Worm (Caenorhabditis elegans) whole organism, L1 larva: ENCODE data around the gene rpap-2.
A peak's percentile ranks its signal among the peaks of the same experiment; 100 is the strongest.
"Not testable (repeated sequence)": the region's sequence is repeated elsewhere in the genome, so short reads cannot be mapped to it uniquely, and the experiment has no call there.

Experiments used
- C16A3.4 ChIP-seq: fragments of 150-350 bp; optimal IDR thresholded peaks from 2 replicates; lab custom pipeline; 2014; ENCODE audit warnings: missing biosample characterization, missing genetic modification characterization
- C34B4.2 ChIP-seq: sonication (generic microtip); optimal IDR thresholded peaks from 2 replicates; lab custom pipeline; 2017; ENCODE audit warnings: mild to moderate bottlenecking, missing genetic modification characterization, missing compliant biosample characterization
- aha-1 ChIP-seq: fragments of 150-350 bp; optimal IDR thresholded peaks from 2 replicates; lab custom pipeline; 2014; ENCODE audit warnings: missing biosample characterization, missing genetic modification characterization
- aly-2 ChIP-seq: fragments of 150-350 bp; optimal IDR thresholded peaks from 2 replicates; lab custom pipeline; 2014; ENCODE audit warnings: missing biosample characterization, missing genetic modification characterization
- blmp-1 ChIP-seq: fragments of 150-350 bp; optimal IDR thresholded peaks from 2 replicates; lab custom pipeline; 2014; ENCODE audit warnings: missing biosample characterization, missing genetic modification characterization
- ceh-8 ChIP-seq: fragments of 200-800 bp; sonication (Bioruptor generic); optimal IDR thresholded peaks from 2 replicates; lab custom pipeline; 2018; ENCODE audit warnings: mild to moderate bottlenecking, missing genetic modification characterization, moderate library complexity, missing compliant biosample characterization
- ceh-88 ChIP-seq: fragments of 200-800 bp; sonication (Bioruptor generic); IDR thresholded peaks from 2 replicates; pipeline ENCODE4 v1.3.6; 2022; ENCODE audit warnings: missing genetic modification characterization, missing compliant biosample characterization
- ceh-90 ChIP-seq: sonication (generic microtip); optimal IDR thresholded peaks from 2 replicates; lab custom pipeline; 2016; ENCODE audit warnings: missing genetic modification characterization, missing compliant biosample characterization
- dsc-1 ChIP-seq: sonication (generic microtip); optimal IDR thresholded peaks from 2 replicates; lab custom pipeline; 2016; ENCODE audit warnings: mild to moderate bottlenecking, missing genetic modification characterization, missing compliant biosample characterization
- efl-1 ChIP-seq, 4 experiments: fragments of 150-350 bp; optimal IDR thresholded peaks in 3 of 4; peaks in 1 of 4; 1 replicate in 1 of 4; 2 replicates in 3 of 4; lab custom pipeline; 2014; ENCODE audit warnings: missing biosample characterization in 2 of 4, missing genetic modification characterization in 2 of 4, missing genetic modification reagents in 2 of 4
- egl-13 ChIP-seq: sonication (generic microtip); optimal IDR thresholded peaks from 2 replicates; lab custom pipeline; 2016; ENCODE audit warnings: missing genotype, missing genetic modification reagents, missing genetic modification characterization, missing compliant biosample characterization
- egl-27 ChIP-seq, 2 experiments: fragments of 150-350 bp in 1 of 2; sonication (generic microtip); optimal IDR thresholded peaks; 3 replicates each; lab custom pipeline; 2017 to 2018; ENCODE audit warnings: missing biosample characterization in 2 of 2, missing genetic modification characterization in 2 of 2, missing genetic modification reagents in 2 of 2
- elt-2 ChIP-seq: sonication (generic microtip); optimal IDR thresholded peaks from 2 replicates; lab custom pipeline; 2016; ENCODE audit warnings: missing genetic modification characterization, mild to moderate bottlenecking, inconsistent platforms, missing compliant biosample characterization, missing genetic modification reagents
- ets-5 ChIP-seq: fragments of 200-800 bp; sonication (Bioruptor generic); IDR thresholded peaks from 2 replicates; pipeline ENCODE4 v1.3.6; 2022; ENCODE audit warnings: missing genetic modification characterization, missing compliant biosample characterization
- fkh-10 ChIP-seq: sonication (generic microtip); optimal IDR thresholded peaks from 2 replicates; lab custom pipeline; 2017; ENCODE audit warnings: missing biosample characterization, missing genetic modification reagents, missing genetic modification characterization
- fkh-4 ChIP-seq: sonication (generic microtip); optimal IDR thresholded peaks from 2 replicates; lab custom pipeline; 2016; ENCODE audit warnings: missing compliant biosample characterization, missing genetic modification characterization, borderline replicate concordance
- fos-1 ChIP-seq: fragments of 150-350 bp; optimal IDR thresholded peaks from 2 replicates; lab custom pipeline; 2014; ENCODE audit warnings: missing biosample characterization, missing genetic modification characterization
- hpl-2 ChIP-seq: fragments of 150-350 bp; optimal IDR thresholded peaks from 2 replicates; lab custom pipeline; 2014; ENCODE audit warnings: missing biosample characterization, missing genetic modification reagents, missing genetic modification characterization
- irx-1 ChIP-seq: sonication (generic microtip); optimal IDR thresholded peaks from 2 replicates; lab custom pipeline; 2016; ENCODE audit warnings: missing genetic modification characterization, missing compliant biosample characterization
- lin-14 ChIP-seq: fragments of 200-800 bp; sonication (Bioruptor generic); optimal IDR thresholded peaks from 2 replicates; lab custom pipeline; 2018; ENCODE audit warnings: mild to moderate bottlenecking, missing genetic modification characterization, moderate library complexity, missing compliant biosample characterization
- lsy-2 ChIP-seq, 2 experiments: fragments of 150-350 bp; optimal IDR thresholded peaks; 2 replicates each; lab custom pipeline; 2014; ENCODE audit warnings: missing biosample characterization in 2 of 2, missing genetic modification characterization in 2 of 2
- mab-9 ChIP-seq: fragments of 200-800 bp; sonication (Bioruptor generic); IDR thresholded peaks from 2 replicates; pipeline ENCODE4 v1.3.6; 2022; ENCODE audit warnings: missing genetic modification reagents, missing genetic modification characterization, missing compliant biosample characterization
- mdl-1 ChIP-seq, 2 experiments: fragments of 150-350 bp; optimal IDR thresholded peaks; 2 replicates each; lab custom pipeline; 2014 to 2017; ENCODE audit warnings: missing biosample characterization in 2 of 2, missing genetic modification characterization in 2 of 2, inconsistent platforms in 1 of 2
- nhr-12 ChIP-seq: sonication (generic microtip); optimal IDR thresholded peaks from 2 replicates; lab custom pipeline; 2017; ENCODE audit warnings: missing biosample characterization, missing genetic modification characterization
- nhr-19 ChIP-seq: fragments of 200-800 bp; sonication (Bioruptor generic); conservative IDR thresholded peaks from 2 replicates; pipeline ENCODE4 v1.3.6; 2022; ENCODE audit warnings: missing genetic modification characterization, missing compliant biosample characterization
- nhr-237 ChIP-seq: fragments of 150-350 bp; optimal IDR thresholded peaks from 2 replicates; lab custom pipeline; 2014; ENCODE audit warnings: missing biosample characterization, missing genetic modification characterization
- nhr-71 ChIP-seq: sonication (generic microtip); optimal IDR thresholded peaks from 2 replicates; lab custom pipeline; 2016; ENCODE audit warnings: mild to moderate bottlenecking, missing genetic modification characterization, moderate library complexity, missing compliant biosample characterization
- nhr-76 ChIP-seq: sonication (generic microtip); optimal IDR thresholded peaks from 2 replicates; lab custom pipeline; 2017; ENCODE audit warnings: missing biosample characterization, missing genetic modification characterization
- nhr-84 ChIP-seq: sonication (generic microtip); optimal IDR thresholded peaks from 2 replicates; lab custom pipeline; 2017; ENCODE audit warnings: missing biosample characterization, missing genetic modification characterization
- nhr-85 ChIP-seq: sonication (generic microtip); peaks from one replicate; lab custom pipeline; 2016; ENCODE audit warnings: missing genetic modification characterization, inconsistent platforms, missing compliant biosample characterization
- pqm-1 ChIP-seq: sonication (generic microtip); optimal IDR thresholded peaks from 3 replicates; lab custom pipeline; 2017; ENCODE audit warnings: missing biosample characterization, missing genetic modification characterization
- rnt-1 ChIP-seq: sonication (generic microtip); optimal IDR thresholded peaks from 2 replicates; lab custom pipeline; 2016; ENCODE audit warnings: mild to moderate bottlenecking, missing genetic modification characterization, moderate library complexity, missing compliant biosample characterization
- skn-1 ChIP-seq: fragments of 150-350 bp; optimal IDR thresholded peaks from 2 replicates; lab custom pipeline; 2014; ENCODE audit warnings: missing biosample characterization, missing genetic modification characterization
- sptf-1 ChIP-seq: fragments of 150-350 bp; optimal IDR thresholded peaks from 2 replicates; lab custom pipeline; 2014; ENCODE audit warnings: missing biosample characterization, missing genetic modification characterization
- sup-37 ChIP-seq: fragments of 200-800 bp; sonication (Bioruptor generic); optimal IDR thresholded peaks from 2 replicates; lab custom pipeline; 2018; ENCODE audit warnings: mild to moderate bottlenecking, missing genetic modification characterization, missing compliant biosample characterization
- swsn-7 ChIP-seq: sonication (generic microtip); optimal IDR thresholded peaks from 2 replicates; lab custom pipeline; 2016; ENCODE audit warnings: missing genetic modification characterization, missing compliant biosample characterization
- tbx-2 ChIP-seq: sonication (generic microtip); optimal IDR thresholded peaks from 2 replicates; lab custom pipeline; 2016; ENCODE audit warnings: missing genetic modification characterization, missing compliant biosample characterization
- tlp-1 ChIP-seq: fragments of 150-350 bp; optimal IDR thresholded peaks from 2 replicates; lab custom pipeline; 2014; ENCODE audit warnings: missing biosample characterization, missing genetic modification characterization
- unc-30 ChIP-seq: sonication (generic microtip); optimal IDR thresholded peaks from 2 replicates; lab custom pipeline; 2017; ENCODE audit warnings: missing biosample characterization, missing genetic modification characterization
- xbp-1 ChIP-seq: sonication (generic microtip); optimal IDR thresholded peaks from 2 replicates; lab custom pipeline; 2016; ENCODE audit warnings: missing genetic modification characterization, missing compliant biosample characterization
- ztf-4 ChIP-seq: fragments of 150-350 bp; optimal IDR thresholded peaks from 2 replicates; lab custom pipeline; 2014; ENCODE audit warnings: missing biosample characterization, missing genetic modification characterization

The rpap-2 gene

DNA sequence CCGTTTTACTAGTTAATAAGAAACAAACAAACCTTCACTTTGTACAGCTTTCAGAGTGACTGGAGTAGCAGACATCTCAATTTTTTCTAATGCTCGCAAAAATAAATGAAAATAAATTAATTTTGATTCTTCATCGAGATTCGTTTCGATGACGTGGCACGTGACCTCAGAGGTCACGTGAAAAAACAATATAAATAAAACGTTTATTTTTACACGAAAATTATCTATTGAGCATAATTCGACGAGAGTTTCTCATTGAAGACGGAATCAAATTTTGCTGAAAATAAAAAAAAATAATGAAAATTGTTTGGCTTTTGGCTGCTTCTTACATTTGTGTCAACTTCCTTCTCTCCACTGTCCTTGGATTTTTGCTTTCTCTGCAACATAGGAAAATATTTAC is 34.1 kb downstream of the rpap-2 start, which contains the start of gene rpn-6.2:
Gene rpn-6.2, minus strand, starts transcription at position 101 of the 400 bp plus-strand sequence.
- TF ChIP-seq pqm-1 (tag; lab: Kevin White, UChicago), result no peak
- no peak for TF ChIP-seq efl-1 (optimal IDR thresholded peaks at IDR 0.05; lab: Kevin White, UChicago)
- TF ChIP-seq efl-1 (GFP tag; optimal IDR thresholded peaks at IDR 0.05 in 1 of 2; lab: Kevin White, UChicago), result peak in 1 of 2 experiments; percentile 39
- no peak for TF ChIP-seq nhr-71
- peak; percentile 48 for TF ChIP-seq nhr-85 (tag; lab: Kevin White, UChicago)
- TF ChIP-seq, all 84 proteins: peak for 2

DNA sequence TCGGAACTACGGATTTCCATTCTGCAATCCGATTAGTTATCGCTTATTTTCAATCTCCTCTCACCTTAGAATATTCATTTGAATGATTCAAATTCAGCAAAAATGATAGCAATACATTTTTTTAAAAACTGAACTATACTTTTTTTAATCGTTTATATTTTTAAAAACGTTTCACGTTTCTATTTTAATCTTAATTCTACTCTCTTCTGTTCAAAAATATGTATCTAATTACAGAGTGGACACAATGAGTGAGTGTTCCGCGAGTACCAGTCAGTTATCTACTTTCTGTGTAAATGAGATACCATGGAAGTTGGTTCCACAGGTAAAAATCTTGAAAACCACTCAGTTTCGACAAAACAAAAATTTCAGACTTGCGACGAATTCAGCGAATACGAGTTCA is 34.8 kb downstream of the rpap-2 start, which contains the start of the genes F59B2.15 and zif-1:
Gene F59B2.15, minus strand, starts transcription at position 101 of the 400 bp plus-strand sequence.
Gene zif-1, plus strand, starts transcription at position 235 of the 400 bp plus-strand sequence.
- TF ChIP-seq efl-1 (optimal IDR thresholded peaks at IDR 0.05; lab: Kevin White, UChicago), result no peak
- TF ChIP-seq efl-1 (GFP tag; optimal IDR thresholded peaks at IDR 0.05 in 1 of 2; lab: Kevin White, UChicago), result no peak
- TF ChIP-seq nhr-12 (tag; lab: Kevin White, UChicago), result no peak
- TF ChIP-seq hpl-2 (GFP tag; lab: Kevin White, UChicago), result no peak
- TF ChIP-seq nhr-85 (tag; lab: Kevin White, UChicago), result no peak
- no peak for TF ChIP-seq fos-1
- no peak for TF ChIP-seq ceh-90 (tag; lab: Kevin White, UChicago)
- no peak for TF ChIP-seq aly-2 (tag; lab: Kevin White, UChicago)
- TF ChIP-seq C16A3.4, result no peak
- no peak for TF ChIP-seq swsn-7
- no peak for TF ChIP-seq fkh-4 (tag; lab: Kevin White, UChicago)
- no peak for TF ChIP-seq nhr-19
- TF ChIP-seq mab-9 (GFP tag; lab: Robert Waterston, UW), result no peak
- TF ChIP-seq ceh-8, result no peak

DNA sequence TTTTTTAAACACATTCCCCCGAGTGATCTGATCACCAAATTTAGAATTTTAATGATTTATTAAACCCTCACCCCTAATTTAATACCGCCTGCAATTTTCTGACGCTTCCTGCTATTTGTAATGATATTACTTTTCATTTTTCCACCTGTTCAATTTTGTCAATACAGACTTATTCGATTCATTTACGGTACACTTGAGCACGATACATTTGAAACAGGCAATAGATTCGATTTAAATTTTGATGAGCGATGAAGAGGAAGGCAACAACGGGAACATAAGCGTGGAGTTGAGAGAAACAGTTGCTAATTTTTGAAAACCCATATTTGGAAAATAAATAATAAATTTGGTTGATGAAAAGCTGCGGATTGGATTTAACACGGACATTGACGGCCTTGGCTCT is 36.9 kb downstream of the rpap-2 start:
- TF ChIP-seq irx-1 (tag; lab: Kevin White, UChicago), result no peak
- no peak for TF ChIP-seq xbp-1 (tag; lab: Kevin White, UChicago)
- TF ChIP-seq hpl-2 (GFP tag; lab: Kevin White, UChicago), result no peak
- no peak for TF ChIP-seq skn-1 (tag; lab: Kevin White, UChicago)
- no peak for TF ChIP-seq blmp-1

DNA sequence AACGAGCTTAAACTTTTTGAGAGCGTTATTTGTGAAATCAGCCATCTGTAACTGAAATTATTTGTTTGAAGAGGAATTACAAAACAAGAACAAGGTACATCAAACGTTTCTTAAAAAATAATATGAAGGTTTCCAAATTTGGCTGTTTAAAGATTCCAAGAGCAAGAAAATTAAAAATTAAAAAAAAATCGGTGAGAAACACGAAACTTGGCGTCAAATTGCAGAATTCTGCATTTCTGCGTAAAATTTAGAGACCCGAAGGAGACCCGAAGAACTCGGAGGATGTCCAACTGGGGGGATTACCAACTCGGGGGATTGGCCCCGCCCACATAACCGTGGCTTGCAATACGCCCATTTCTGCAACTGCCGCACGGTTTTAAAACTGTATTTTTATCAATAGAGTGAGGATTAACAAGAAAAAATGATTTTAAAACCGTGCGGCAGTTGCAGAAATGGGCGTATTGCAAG is 38.2 kb downstream of the rpap-2 start, which contains the start of gene rab-6.1:
Gene rab-6.1, minus strand, starts transcription at position 51 of the 468 bp plus-strand sequence.
- TF ChIP-seq nhr-84; sup-37 (GFP tag; lab: Kevin White, UChicago); aha-1 (tag; lab: Kevin White, UChicago): not testable (repeated sequence)

DNA sequence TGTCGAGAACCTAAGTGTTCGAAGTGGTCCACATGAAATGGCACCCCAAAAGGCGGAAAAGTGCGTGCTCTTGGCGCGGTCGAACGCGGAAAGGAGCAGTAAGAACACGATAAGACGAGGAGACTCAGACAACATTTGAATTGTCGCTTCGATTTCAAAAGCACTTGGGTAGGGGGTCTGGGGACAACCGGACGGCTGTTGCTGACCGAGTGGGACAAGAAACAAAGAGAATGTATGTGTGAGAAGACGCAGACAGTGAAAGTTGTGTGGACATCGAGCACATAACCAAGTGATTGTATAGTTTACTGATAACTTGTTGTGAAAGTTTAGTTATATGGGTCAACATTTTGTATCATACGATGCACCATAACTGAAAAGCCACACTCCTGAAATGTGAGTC is 39.4 kb downstream of the rpap-2 start:
- TF ChIP-seq unc-30 (tag; lab: Kevin White, UChicago), result no peak
- peak; percentile 59 for TF ChIP-seq elt-2 (tag; lab: Kevin White, UChicago)
- peak; percentile 70 for TF ChIP-seq lin-14 (GFP tag; lab: Kevin White, UChicago)
- TF ChIP-seq rnt-1 (tag; lab: Kevin White, UChicago), result peak; percentile 30
- peak in 1 of 2 experiments; percentile 21 for TF ChIP-seq lsy-2 (tag; optimal IDR thresholded peaks at IDR 0.05; lab: Kevin White, UChicago)
- TF ChIP-seq dsc-1 (tag; lab: Kevin White, UChicago), result no peak
- peak; percentile 3 for TF ChIP-seq C16A3.4

DNA sequence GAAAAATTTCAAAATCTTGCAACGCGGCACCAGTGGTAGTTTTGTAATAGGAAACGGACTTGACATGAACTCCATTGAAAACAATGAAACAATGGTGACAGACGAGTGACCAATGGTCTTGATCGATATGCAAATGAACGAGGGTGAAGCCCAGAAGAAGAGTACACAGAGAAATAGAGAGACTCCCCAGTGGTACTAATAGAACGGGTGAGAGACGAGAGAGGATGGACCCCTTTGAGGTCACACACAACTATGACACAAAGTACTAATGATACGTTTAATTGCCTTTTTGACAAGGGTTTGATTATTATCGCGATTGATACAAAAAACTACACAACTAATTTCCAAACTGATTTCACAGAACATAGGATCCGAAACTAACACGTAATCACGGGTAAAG is 42.3 kb downstream of the rpap-2 start, which contains the start of gene F59B2.8:
Gene F59B2.8, minus strand, starts transcription at position 151 of the 400 bp plus-strand sequence.
- no peak for TF ChIP-seq C16A3.4
- no peak for TF ChIP-seq ceh-88 (GFP tag; lab: Robert Waterston, UW)
- TF ChIP-seq nhr-76, result no peak
- TF ChIP-seq, all 84 proteins: peak for 0

DNA sequence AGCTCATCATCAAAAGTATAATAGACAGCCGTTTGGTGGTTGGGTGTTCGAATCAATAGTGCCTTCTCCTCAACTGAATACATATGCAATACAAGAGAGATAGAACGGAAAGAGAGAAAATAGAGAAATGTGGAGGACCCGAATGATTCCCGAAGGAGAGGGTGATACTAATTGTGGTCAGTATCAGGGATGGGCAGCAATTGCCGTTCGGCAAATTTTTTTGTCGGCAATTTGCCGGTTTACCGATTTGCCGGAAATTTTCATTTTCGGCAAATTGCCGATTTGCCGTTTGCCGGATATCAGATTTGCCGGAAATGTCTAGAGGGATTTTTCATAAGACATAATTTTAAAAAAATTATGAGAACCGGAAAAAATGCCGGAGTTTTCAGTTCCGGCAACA is 44.5 kb downstream of the rpap-2 start, which contains the start of gene F59B2.9:
Gene F59B2.9, minus strand, starts transcription at position 101 of the 400 bp plus-strand sequence.
- TF ChIP-seq fkh-10 (GFP tag; lab: Kevin White, UChicago), result no peak
- no peak for TF ChIP-seq egl-13 (tag; lab: Kevin White, UChicago)
- no peak for TF ChIP-seq mdl-1 (tag; optimal IDR thresholded peaks at IDR 0.05; lab: Kevin White, UChicago)
- no peak for TF ChIP-seq egl-27 (tag; optimal IDR thresholded peaks at IDR 0.05; lab: Kevin White, UChicago)
- TF ChIP-seq ets-5, result no peak
- no peak for TF ChIP-seq sptf-1 (tag; lab: Kevin White, UChicago)
- TF ChIP-seq nhr-84, result no peak
- no peak for TF ChIP-seq ztf-4 (tag; lab: Kevin White, UChicago)
- no peak for TF ChIP-seq tbx-2 (tag; lab: Kevin White, UChicago)
- no peak for TF ChIP-seq C34B4.2 (tag; lab: Kevin White, UChicago)
- no peak for TF ChIP-seq C16A3.4
- no peak for TF ChIP-seq lsy-2 (tag; optimal IDR thresholded peaks at IDR 0.05; lab: Kevin White, UChicago)
- no peak for TF ChIP-seq nhr-237
- TF ChIP-seq tlp-1 (tag; lab: Kevin White, UChicago), result no peak
- TF ChIP-seq fkh-4 (tag; lab: Kevin White, UChicago), result no peak
